Worm (Caenorhabditis elegans): ENCODE data around the gene sgt-1.

DNA sequence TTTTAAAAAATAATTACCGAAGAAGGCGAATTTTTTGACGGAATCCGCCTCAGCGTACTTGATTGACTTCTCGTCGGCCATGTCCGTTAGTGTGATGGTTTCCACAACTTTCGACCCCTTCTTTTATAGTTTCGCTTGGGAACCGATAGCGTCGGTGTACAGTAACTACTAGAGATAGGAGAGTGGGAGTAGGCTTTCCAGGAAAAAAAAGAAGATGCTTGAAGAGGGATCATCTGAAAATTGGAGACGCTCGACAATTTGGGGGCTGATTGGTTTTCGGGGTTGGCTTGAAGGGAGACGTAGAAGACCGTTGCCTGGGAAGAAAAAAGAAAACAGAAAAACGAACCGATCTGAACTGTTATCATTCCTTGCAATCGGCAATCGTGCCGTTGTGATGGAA is 32.9 kb downstream of the sgt-1 start, which contains the start of gene col-20:
- no peak for TF ChIP-seq flt-1 (GFP tag; IDR thresholded peaks at IDR 0.05)
- TF ChIP-seq tab-1 (GFP tag; IDR thresholded peaks at IDR 0.05), result no peak
- no peak for TF ChIP-seq T22C8.4 (GFP tag; IDR thresholded peaks at IDR 0.05)
- no peak for TF ChIP-seq cog-1 (tag; optimal IDR thresholded peaks at IDR 0.05)

Data from whole organism, midembryonic.